Worm (Caenorhabditis elegans): ENCODE data around the gene M03F4.4.
A peak's percentile ranks its signal among the peaks of the same experiment; 100 is the strongest.

The M03F4.4 gene

DNA sequence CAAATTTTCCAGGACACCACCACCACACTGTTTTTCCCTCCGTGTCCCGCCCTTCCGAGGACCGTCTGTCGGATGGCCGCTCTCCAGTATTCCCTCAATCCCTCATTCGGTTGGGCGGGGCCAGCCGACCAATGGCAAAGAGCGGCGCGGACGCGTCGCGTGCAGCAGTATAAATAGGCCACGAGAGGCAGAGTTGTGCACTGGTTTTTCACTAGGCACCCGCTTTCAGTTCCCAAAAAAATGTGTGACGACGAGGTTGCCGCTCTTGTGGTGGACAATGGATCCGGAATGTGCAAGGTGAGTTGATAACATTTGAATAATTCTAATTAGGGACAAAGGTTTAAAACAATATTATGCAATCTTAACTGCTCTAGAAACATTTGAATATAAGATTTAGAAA lies 3.2 kb upstream of the M03F4.4 start, which contains the start of gene act-4:
Gene act-4 (plus strand): TSS at position 200 of the 400 bp plus-strand sequence.
- no peak for TF ChIP-seq ztf-16 (tag; optimal IDR thresholded peaks at IDR 0.05)
- TF ChIP-seq ceh-45 (GFP tag; IDR thresholded peaks at IDR 0.05), result no peak
- TF ChIP-seq madf-2 (tag; optimal IDR thresholded peaks at IDR 0.05), result no peak
- peak; percentile 42 for TF ChIP-seq sdc-2 (tag; optimal IDR thresholded peaks at IDR 0.05)
- no peak for TF ChIP-seq fkh-6 (tag; optimal IDR thresholded peaks at IDR 0.05)
- TF ChIP-seq eyg-1 (tag; optimal IDR thresholded peaks at IDR 0.05), result no peak
- TF ChIP-seq che-1 (tag; optimal IDR thresholded peaks at IDR 0.05), result no peak
- no peak for TF ChIP-seq ttx-3 (tag; optimal IDR thresholded peaks at IDR 0.05)
- peak; percentile 11 for TF ChIP-seq ceh-14 (tag; optimal IDR thresholded peaks at IDR 0.05)
- peak; percentile 46 for TF ChIP-seq ceh-31 (tag; optimal IDR thresholded peaks at IDR 0.05)
- TF ChIP-seq tbx-2 (tag; optimal IDR thresholded peaks at IDR 0.05), result peak; percentile 45
- TF ChIP-seq npax-4 (tag; optimal IDR thresholded peaks at IDR 0.05), result no peak
- TF ChIP-seq fax-1 (tag; optimal IDR thresholded peaks at IDR 0.05), result no peak
- peak; percentile 13 for TF ChIP-seq elt-4 (tag; optimal IDR thresholded peaks at IDR 0.05)
- no peak for TF ChIP-seq gmeb-2 (tag; optimal IDR thresholded peaks at IDR 0.05)
- no peak for TF ChIP-seq K02D7.2 (tag; optimal IDR thresholded peaks at IDR 0.05)
- TF ChIP-seq ceh-19 (GFP tag; optimal IDR thresholded peaks at IDR 0.05), result no peak
- no peak for TF ChIP-seq pag-3 (tag; optimal IDR thresholded peaks at IDR 0.05; ENCODE audit: borderline replicate concordance)
- no peak for TF ChIP-seq dmd-4 (tag; optimal IDR thresholded peaks at IDR 0.05; ENCODE audit: borderline replicate concordance)
- peak; percentile 18 for TF ChIP-seq ama-1 (optimal IDR thresholded peaks at IDR 0.05)
- TF ChIP-seq K09A11.1 (tag; optimal IDR thresholded peaks at IDR 0.05; ENCODE audit: insufficient read depth), result no peak
- no peak for TF ChIP-seq sox-2 (GFP tag; IDR thresholded peaks at IDR 0.05)
- TF ChIP-seq zip-5 (tag; optimal IDR thresholded peaks at IDR 0.05), result no peak
- TF ChIP-seq pqm-1 (tag; optimal IDR thresholded peaks at IDR 0.05), result no peak
- peak; percentile 15 for TF ChIP-seq F13H6.1 (tag; optimal IDR thresholded peaks at IDR 0.05)
- no peak for TF ChIP-seq elt-2 (tag; optimal IDR thresholded peaks at IDR 0.05)
- no peak for TF ChIP-seq ceh-22 (tag; optimal IDR thresholded peaks at IDR 0.05)
- no peak for TF ChIP-seq nhr-232 (tag; optimal IDR thresholded peaks at IDR 0.05)
- TF ChIP-seq C38D4.7 (GFP tag; optimal IDR thresholded peaks at IDR 0.05), result no peak
- TF ChIP-seq ceh-34 (tag; optimal IDR thresholded peaks at IDR 0.05), result peak; percentile 56
- no peak for TF ChIP-seq ceh-24 (tag; optimal IDR thresholded peaks at IDR 0.05)
- no peak for TF ChIP-seq ets-4 (tag; optimal IDR thresholded peaks at IDR 0.05)
- no peak for TF ChIP-seq pha-4 (tag; optimal IDR thresholded peaks at IDR 0.05)
- TF ChIP-seq ceh-2 (tag; optimal IDR thresholded peaks at IDR 0.05), result peak; percentile 2
- TF ChIP-seq ahr-1 (tag; optimal IDR thresholded peaks at IDR 0.05), result no peak
- no peak for TF ChIP-seq hlh-13 (GFP tag; optimal IDR thresholded peaks at IDR 0.05)
- TF ChIP-seq unc-55 (GFP tag; optimal IDR thresholded peaks at IDR 0.05), result no peak
- TF ChIP-seq T23F11.4 (GFP tag; optimal IDR thresholded peaks at IDR 0.05), result no peak
- TF ChIP-seq pax-1 (tag; optimal IDR thresholded peaks at IDR 0.05), result no peak
- TF ChIP-seq unc-42 (tag; optimal IDR thresholded peaks at IDR 0.05), result peak; percentile 13
- no peak for TF ChIP-seq pat-9 (tag; optimal IDR thresholded peaks at IDR 0.05)
- TF ChIP-seq Y22D7AL.16 (tag; optimal IDR thresholded peaks at IDR 0.05), result no peak
- peak; percentile 3 for TF ChIP-seq hlh-8 (tag; optimal IDR thresholded peaks at IDR 0.05)
- peak; percentile 49 for TF ChIP-seq ceh-18 (tag; optimal IDR thresholded peaks at IDR 0.05)
- peak; percentile 49 for TF ChIP-seq C08G9.2 (tag; optimal IDR thresholded peaks at IDR 0.05)
- peak; percentile 28 for TF ChIP-seq syd-9 (tag; optimal IDR thresholded peaks at IDR 0.05)
- no peak for TF ChIP-seq hlh-6 (tag; optimal IDR thresholded peaks at IDR 0.05)
- TF ChIP-seq unc-3 (GFP tag; conservative IDR thresholded peaks at IDR 0.05), result no peak
- no peak for TF ChIP-seq unc-3 (tag; optimal IDR thresholded peaks at IDR 0.05)
- no peak for TF ChIP-seq fkh-10 (GFP tag; optimal IDR thresholded peaks at IDR 0.05)
- no peak for TF ChIP-seq hlh-15 (tag; optimal IDR thresholded peaks at IDR 0.05)
- peak; percentile 43 for TF ChIP-seq hlh-30 (tag; optimal IDR thresholded peaks at IDR 0.05; ENCODE audit: insufficient read depth)
- peak; percentile 9 for TF ChIP-seq ceh-48 (tag; optimal IDR thresholded peaks at IDR 0.05)
- TF ChIP-seq tbx-7 (tag; optimal IDR thresholded peaks at IDR 0.05), result no peak
- TF ChIP-seq rnt-1 (tag; optimal IDR thresholded peaks at IDR 0.05), result peak; percentile 29
